Fruit fly (Drosophila melanogaster) whole organism, embryonic: ENCODE measurements around the gene fbl.

ENCODE experiments used
- B-H2 ChIP-seq: fragments of 200-800 bp; sonication (Bioruptor generic); optimal IDR thresholded peaks from 2 replicates; lab custom pipeline; 2018; ENCODE audit warnings: missing biosample characterization, mild to moderate bottlenecking, missing genetic modification characterization
- CG1024 ChIP-seq: fragments of 200-800 bp; sonication (Bioruptor generic); IDR thresholded peaks from 2 replicates; pipeline ENCODE4 v1.3.6; 2022; ENCODE audit warnings: missing biosample characterization, missing genetic modification characterization
- CG11093 ChIP-seq: fragments of 200-800 bp; sonication (Bioruptor generic); IDR thresholded peaks from 3 replicates; pipeline ENCODE4 v1.3.6; 2022; ENCODE audit warnings: missing biosample characterization, missing genetic modification characterization
- CG13624 ChIP-seq: fragments of 200-800 bp; sonication (Bioruptor generic); optimal IDR thresholded peaks from 2 replicates; lab custom pipeline; 2016; ENCODE audit warnings: missing biosample characterization, missing genetic modification characterization
- CG14441 ChIP-seq: fragments of 200-800 bp; sonication (Bioruptor generic); IDR thresholded peaks from 2 replicates; pipeline ENCODE4 v1.3.6; 2022; ENCODE audit warnings: missing biosample characterization, missing genetic modification characterization
- CG14710 ChIP-seq: fragments of 200-800 bp; sonication (Bioruptor generic); optimal IDR thresholded peaks from 3 replicates; lab custom pipeline; 2019; ENCODE audit warnings: missing biosample characterization, mild to moderate bottlenecking, missing genetic modification characterization, moderate library complexity
- CG15073 ChIP-seq: fragments of 200-800 bp; sonication (Bioruptor generic); optimal IDR thresholded peaks from 2 replicates; lab custom pipeline; 2016; ENCODE audit warnings: missing biosample characterization, missing genetic modification characterization
- CG15696 ChIP-seq: fragments of 200-800 bp; sonication (Bioruptor generic); optimal IDR thresholded peaks from 2 replicates; lab custom pipeline; 2019; ENCODE audit warnings: missing biosample characterization, mild to moderate bottlenecking, missing genetic modification characterization, moderate library complexity
- CG16779 ChIP-seq: fragments of 200-800 bp; sonication (Bioruptor generic); IDR thresholded peaks from 2 replicates; pipeline ENCODE4 v1.3.6; 2022; ENCODE audit warnings: missing biosample characterization, missing genetic modification characterization
- CG17568 ChIP-seq: fragments of 200-800 bp; sonication (Bioruptor generic); optimal IDR thresholded peaks from 2 replicates; lab custom pipeline; 2018; ENCODE audit warnings: missing biosample characterization, mild to moderate bottlenecking, missing genetic modification characterization, moderate library complexity
- CG18599 ChIP-seq: fragments of 200-800 bp; sonication (Bioruptor generic); optimal IDR thresholded peaks from 3 replicates; lab custom pipeline; 2017; ENCODE audit warnings: missing biosample characterization, missing genetic modification characterization, mild to moderate bottlenecking, moderate library complexity, missing genetic modification reagents
- CG2129 ChIP-seq: fragments of 200-800 bp; sonication (Bioruptor generic); IDR thresholded peaks from 2 replicates; pipeline ENCODE4 v1.3.6; 2022; ENCODE audit warnings: missing biosample characterization, missing genetic modification characterization; ENCODE audit not compliant: partially characterized antibody
- CG2199 ChIP-seq: fragments of 200-800 bp; sonication (Bioruptor generic); IDR thresholded peaks from 3 replicates; pipeline ENCODE4 v1.3.6; 2022; ENCODE audit warnings: missing biosample characterization, missing genetic modification characterization
- CG33557 ChIP-seq: fragments of 200-800 bp; sonication (Bioruptor generic); optimal IDR thresholded peaks from 2 replicates; lab custom pipeline; 2019; ENCODE audit warnings: missing biosample characterization, mild to moderate bottlenecking, missing genetic modification characterization, moderate library complexity
- CG6254 ChIP-seq: fragments of 200-800 bp; sonication (Bioruptor generic); optimal IDR thresholded peaks from 3 replicates; lab custom pipeline; 2017; ENCODE audit warnings: mild to moderate bottlenecking, missing biosample characterization, missing genetic modification reagents, missing genetic modification characterization
- CG7928 ChIP-seq: fragments of 200-800 bp; sonication (Bioruptor generic); optimal IDR thresholded peaks from 2 replicates; lab custom pipeline; 2017; ENCODE audit warnings: missing biosample characterization, mild to moderate bottlenecking, missing genetic modification characterization
- CG8290 ChIP-seq, 3 experiments: fragments of 200-800 bp; sonication (Bioruptor generic); optimal IDR thresholded peaks; 2 replicates each; lab custom pipeline; 2016 to 2019; ENCODE audit warnings: missing biosample characterization in 3 of 3, missing genetic modification characterization in 3 of 3, mild to moderate bottlenecking in 2 of 3, moderate library complexity in 1 of 3
- CHES-1-like ChIP-seq: fragments of 200-800 bp; sonication (Bioruptor generic); optimal IDR thresholded peaks from 2 replicates; lab custom pipeline; 2016; ENCODE audit warnings: missing biosample characterization, missing genetic modification characterization
- CrebB ChIP-seq: fragments of 200-800 bp; sonication (Bioruptor generic); optimal IDR thresholded peaks from 3 replicates; lab custom pipeline; 2018; ENCODE audit warnings: missing biosample characterization, mild to moderate bottlenecking, missing genetic modification characterization
- Dek ChIP-seq: fragments of 200-800 bp; sonication (Bioruptor generic); optimal IDR thresholded peaks from 3 replicates; lab custom pipeline; 2019; ENCODE audit warnings: missing biosample characterization, mild to moderate bottlenecking, missing genetic modification characterization, moderate library complexity
- Eip74EF ChIP-seq, 2 experiments: fragments of 200-800 bp in 1 of 2; fragments of >200 bp in 1 of 2; sonication (Bioruptor generic) in 1 of 2; optimal IDR thresholded peaks; 2 replicates each; lab custom pipeline; 2017 to 2019; ENCODE audit warnings: missing biosample characterization in 2 of 2, missing genetic modification characterization in 2 of 2, mild to moderate bottlenecking in 1 of 2, moderate library complexity in 1 of 2
- HLH3B ChIP-seq: fragments of 200-800 bp; sonication (Bioruptor generic); IDR thresholded peaks from 2 replicates; pipeline ENCODE4 v1.3.6; 2022; ENCODE audit warnings: missing biosample characterization, missing genetic modification characterization
- HLH4C ChIP-seq: fragments of 200-800 bp; sonication (Bioruptor generic); IDR thresholded peaks from 3 replicates; pipeline ENCODE4 v1.3.6; 2022; ENCODE audit warnings: missing biosample characterization, missing genetic modification characterization; ENCODE audit not compliant: partially characterized antibody
- Mes4 ChIP-seq: fragments of 200-800 bp; sonication (Bioruptor generic); optimal IDR thresholded peaks from 2 replicates; lab custom pipeline; 2016; ENCODE audit warnings: missing biosample characterization, missing genetic modification characterization
- Side ChIP-seq: fragments of 200-800 bp; sonication (Bioruptor generic); optimal IDR thresholded peaks from 2 replicates; lab custom pipeline; 2016; ENCODE audit warnings: missing biosample characterization, missing genetic modification characterization
- Sin3A ChIP-seq: fragments of >200 bp; optimal IDR thresholded peaks from 2 replicates; lab custom pipeline; 2018
- Sry-β ChIP-seq: fragments of 200-800 bp; sonication (Bioruptor generic); optimal IDR thresholded peaks from 2 replicates; lab custom pipeline; 2018; ENCODE audit warnings: missing biosample characterization, mild to moderate bottlenecking, missing genetic modification characterization, moderate library complexity
- abd-A ChIP-seq: fragments of 200-800 bp; sonication (Bioruptor generic); optimal IDR thresholded peaks from 3 replicates; lab custom pipeline; 2019; ENCODE audit warnings: missing biosample characterization, mild to moderate bottlenecking, missing genetic modification characterization, moderate library complexity
- ara ChIP-seq: fragments of 200-800 bp; sonication (Bioruptor generic); IDR thresholded peaks from 2 replicates; pipeline ENCODE4 v1.3.6; 2022; ENCODE audit warnings: missing biosample characterization, missing genetic modification characterization
- bigmax ChIP-seq: fragments of 200-800 bp; sonication (Bioruptor generic); optimal IDR thresholded peaks from 2 replicates; lab custom pipeline; 2018; ENCODE audit warnings: missing biosample characterization, mild to moderate bottlenecking, missing genetic modification characterization
- ci ChIP-seq: fragments of 200-800 bp; sonication (Bioruptor generic); IDR thresholded peaks from 3 replicates; pipeline ENCODE4 v1.3.6; 2022; ENCODE audit warnings: missing biosample characterization, missing genetic modification characterization
- crc ChIP-seq: fragments of 200-800 bp; sonication (Bioruptor generic); optimal IDR thresholded peaks from 2 replicates; lab custom pipeline; 2016; ENCODE audit warnings: missing biosample characterization, missing genetic modification characterization
- cwo ChIP-seq: fragments of 200-800 bp; sonication (Bioruptor generic); optimal IDR thresholded peaks from 3 replicates; lab custom pipeline; 2017; ENCODE audit warnings: missing biosample characterization, missing genetic modification characterization, mild to moderate bottlenecking, moderate library complexity, missing genetic modification reagents
- dpn ChIP-seq, 2 experiments: fragments of 200-800 bp; sonication (Bioruptor generic); optimal IDR thresholded peaks; 3 replicates each; lab custom pipeline; 2016; ENCODE audit warnings: missing biosample characterization in 2 of 2, missing genetic modification characterization in 2 of 2
- ems ChIP-seq: fragments of 200-800 bp; sonication (Bioruptor generic); optimal IDR thresholded peaks from 3 replicates; lab custom pipeline; 2016; ENCODE audit warnings: missing biosample characterization, missing genetic modification characterization
- gcm2 ChIP-seq: fragments of 200-800 bp; sonication (Bioruptor generic); optimal IDR thresholded peaks from 2 replicates; lab custom pipeline; 2016; ENCODE audit warnings: missing biosample characterization, missing genetic modification characterization
- gfzf ChIP-seq: fragments of 200-800 bp; sonication (Bioruptor generic); optimal IDR thresholded peaks from 2 replicates; lab custom pipeline; 2016; ENCODE audit warnings: missing biosample characterization, mild to moderate bottlenecking, missing genetic modification characterization, moderate library complexity
- gro ChIP-seq: fragments of 200-800 bp; sonication (Bioruptor generic); optimal IDR thresholded peaks from 2 replicates; lab custom pipeline; 2016; ENCODE audit warnings: missing biosample characterization, missing genetic modification characterization
- gsb-n ChIP-seq: fragments of 200-800 bp; sonication (Bioruptor generic); optimal IDR thresholded peaks from 3 replicates; lab custom pipeline; 2018; ENCODE audit warnings: missing biosample characterization, mild to moderate bottlenecking, missing genetic modification characterization
- h ChIP-seq: fragments of >200 bp; optimal IDR thresholded peaks from 2 replicates; lab custom pipeline; 2017
- ind ChIP-seq: fragments of 200-800 bp; sonication (Bioruptor generic); optimal IDR thresholded peaks from 3 replicates; lab custom pipeline; 2016; ENCODE audit warnings: missing biosample characterization, missing genetic modification characterization
- lmd ChIP-seq: fragments of 200-800 bp; sonication (Bioruptor generic); IDR thresholded peaks from 2 replicates; pipeline ENCODE4 v1.3.6; 2022; ENCODE audit warnings: missing biosample characterization, missing genetic modification characterization
- mld ChIP-seq: fragments of 200-800 bp; sonication (Bioruptor generic); IDR thresholded peaks from 3 replicates; pipeline ENCODE4 v1.3.6; 2022; ENCODE audit warnings: missing biosample characterization, missing genetic modification characterization; ENCODE audit not compliant: partially characterized antibody
- rib ChIP-seq: fragments of 200-800 bp; sonication (Bioruptor generic); IDR thresholded peaks from 2 replicates; pipeline ENCODE4 v1.3.6; 2022; ENCODE audit warnings: missing biosample characterization, missing genetic modification characterization
- slp2 ChIP-seq: fragments of 200-800 bp; sonication (Bioruptor generic); optimal IDR thresholded peaks from 2 replicates; lab custom pipeline; 2016; ENCODE audit warnings: missing biosample characterization, missing genetic modification characterization
- stwl ChIP-seq: fragments of 200-800 bp; sonication (Bioruptor generic); optimal IDR thresholded peaks from 3 replicates; lab custom pipeline; 2018; ENCODE audit warnings: missing biosample characterization, mild to moderate bottlenecking, missing genetic modification characterization, moderate library complexity
- tio ChIP-seq: fragments of 200-800 bp; sonication (Bioruptor generic); optimal IDR thresholded peaks from 2 replicates; lab custom pipeline; 2017; ENCODE audit warnings: missing biosample characterization, missing genetic modification characterization, inconsistent platforms
- trh ChIP-seq: fragments of 200-800 bp; sonication (Bioruptor generic); optimal IDR thresholded peaks from 2 replicates; lab custom pipeline; 2016; ENCODE audit warnings: missing biosample characterization, missing genetic modification characterization
- twi ChIP-seq: fragments of 200-800 bp; optimal IDR thresholded peaks from 2 replicates; lab custom pipeline; 2019; ENCODE audit warnings: missing biosample characterization, mild to moderate bottlenecking, missing genetic modification characterization, moderate library complexity
- wdn ChIP-seq: fragments of 200-800 bp; sonication (Bioruptor generic); IDR thresholded peaks from 2 replicates; pipeline ENCODE4 v1.3.6; 2022; ENCODE audit warnings: missing biosample characterization, missing genetic modification characterization

fbl gene

dm6 chr3L:20395257-20395909, 11.2 kb downstream of the fbl start (continued):
- TF ChIP-seq Mes4 (GFP tag; lab: Kevin White, UChicago) (no peak), abd-A (no peak), CG33557 (GFP tag; lab: Kevin White, UChicago) (no peak), dpn (GFP tag; optimal IDR thresholded peaks at IDR 0.05; lab: Kevin White, UChicago) (peak; percentile 37 to 49), rib (no peak), cwo (peak; percentile 85), CG6254 (GFP tag; lab: Kevin White, UChicago) (no peak), gro (peak; percentile 23), ind (GFP tag; lab: Kevin White, UChicago) (peak; percentile 55), B-H2 (GFP tag; lab: Kevin White, UChicago) (peak; percentile 75), CG8290 (GFP tag; optimal IDR thresholded peaks at IDR 0.05; lab: Kevin White, UChicago) (no peak), CG8290 (tag; optimal IDR thresholded peaks at IDR 0.05; lab: Kevin White, UChicago) (peak in 1 of 2 experiments; percentile 76), ara (GFP tag; lab: Robert Waterston, UW) (no peak), CG17568 (no peak), gcm2 (GFP tag; lab: Kevin White, UChicago) (no peak), CHES-1-like (GFP tag; lab: Kevin White, UChicago) (no peak), CG15696 (tag; lab: Kevin White, UChicago) (no peak), tio (peak; percentile 24), HLH4C (GFP tag; lab: Robert Waterston, UW) (no peak), wdn (GFP tag; lab: Robert Waterston, UW) (0 out of 2 replicates have a peak, but pooled peaks have one; percentile 7), CG14710 (tag; lab: Kevin White, UChicago) (no peak), gsb-n (tag; lab: Kevin White, UChicago) (no peak), Sry-β (no peak), CG15073 (GFP tag; lab: Kevin White, UChicago) (peak; percentile 40), ci (GFP tag; lab: Robert Waterston, UW) (no peak), ems (peak; percentile 12), mld (GFP tag; lab: Robert Waterston, UW) (no peak), Side (GFP tag; lab: Kevin White, UChicago) (no peak), bigmax (no peak), twi (tag; lab: Kevin White, UChicago) (no peak), stwl (tag; lab: Kevin White, UChicago) (no peak), Sin3A (lab: Kevin White, UChicago) (no peak), slp2 (GFP tag; lab: Kevin White, UChicago) (no peak), CG1024 (GFP tag; lab: Robert Waterston, UW) (no peak), h (lab: Kevin White, UChicago) (no peak), Dek (tag; lab: Kevin White, UChicago) (peak; percentile 28), HLH3B (GFP tag; lab: Robert Waterston, UW) (no peak), CG13624 (GFP tag; lab: Kevin White, UChicago) (peak; percentile 85), CG16779 (GFP tag; lab: Robert Waterston, UW) (no peak), CrebB (tag; lab: Kevin White, UChicago) (peak; percentile 44), CG18599 (GFP tag; lab: Kevin White, UChicago) (peak; percentile 74), gfzf (no peak), CG7928 (GFP tag; lab: Kevin White, UChicago) (no peak), crc (GFP tag; lab: Kevin White, UChicago) (peak; percentile 35), CG2199 (peak; percentile 89; the same call in 2 of the 3 replicates), CG2129 (GFP tag; lab: Robert Waterston, UW) (no peak), lmd (GFP tag; lab: Robert Waterston, UW) (no peak; the same call in 1 of the 2 replicates), trh (GFP tag; lab: Kevin White, UChicago) (no peak), Eip74EF (GFP tag; optimal IDR thresholded peaks at IDR 0.05; lab: Kevin White, UChicago) (no peak), CG11093 (GFP tag; lab: Robert Waterston, UW) (no peak), CG14441 (peak; percentile 28; the same call in 1 of the 2 replicates)
